Worm (Caenorhabditis elegans) whole organism, L4 larva: ENCODE data around the gene C03B1.9.
A peak's percentile ranks its signal among the peaks of the same experiment; 100 is the strongest.

Experiments
- F10B5.3 ChIP-seq: sonication (generic microtip); optimal IDR thresholded peaks from 2 replicates; lab custom pipeline; 2016; ENCODE audit warnings: mild to moderate bottlenecking, missing genetic modification characterization, missing compliant biosample characterization
- F49E8.2 ChIP-seq: sonication (generic microtip); optimal IDR thresholded peaks from 2 replicates; lab custom pipeline; 2016; ENCODE audit warnings: missing compliant biosample characterization, mild to moderate bottlenecking, missing genetic modification characterization, borderline replicate concordance
- Y48G9A.11 ChIP-seq: fragments of 200-800 bp; sonication (Bioruptor generic); IDR thresholded peaks from 2 replicates; pipeline ENCODE4 v1.3.6; 2022; ENCODE audit warnings: missing genetic modification reagents, missing genetic modification characterization, missing compliant biosample characterization
- aha-1 ChIP-seq: fragments of 150-350 bp; peaks from one replicate; lab custom pipeline; 2014; ENCODE audit warnings: missing biosample characterization, missing genetic modification characterization
- ama-1 ChIP-seq: fragments of 150-350 bp; optimal IDR thresholded peaks from 2 replicates; lab custom pipeline; 2014; ENCODE audit warnings: inconsistent platforms, mixed read lengths
- arid-1 ChIP-seq: fragments of 200-800 bp; sonication (Bioruptor generic); conservative IDR thresholded peaks from 2 replicates; pipeline ENCODE4 v1.3.6; 2022; ENCODE audit warnings: missing genetic modification reagents, missing genetic modification characterization, missing compliant biosample characterization
- ceh-28 ChIP-seq: fragments of 150-350 bp; optimal IDR thresholded peaks from 2 replicates; lab custom pipeline; 2014; ENCODE audit warnings: missing biosample characterization, missing genetic modification reagents, missing genetic modification characterization
- ceh-32 ChIP-seq: sonication (generic microtip); optimal IDR thresholded peaks from 2 replicates; lab custom pipeline; 2016; ENCODE audit warnings: mild to moderate bottlenecking, missing genetic modification characterization, missing compliant biosample characterization; ENCODE audit not compliant: poor library complexity
- ctbp-1 ChIP-seq: fragments of 200-800 bp; sonication (Bioruptor generic); IDR thresholded peaks from 2 replicates; pipeline ENCODE4 v1.3.6; 2022; ENCODE audit warnings: missing genetic modification reagents, missing genetic modification characterization, missing compliant biosample characterization
- daf-16 ChIP-seq, 3 experiments: sonication (generic microtip); optimal IDR thresholded peaks; 2 replicates each; lab custom pipeline; 2016 to 2017; ENCODE audit warnings: missing genetic modification characterization in 3 of 3, missing genetic modification reagents in 3 of 3, mild to moderate bottlenecking in 2 of 3, missing compliant biosample characterization in 2 of 3, missing biosample characterization in 1 of 3, moderate library complexity in 1 of 3
- dmd-9 ChIP-seq: fragments of 200-800 bp; sonication (Bioruptor generic); IDR thresholded peaks from 2 replicates; pipeline ENCODE4 v1.3.6; 2022; ENCODE audit warnings: missing genetic modification reagents, missing genetic modification characterization, missing compliant biosample characterization
- gei-8 ChIP-seq: fragments of 200-800 bp; sonication (Bioruptor generic); optimal IDR thresholded peaks from 2 replicates; lab custom pipeline; 2018; ENCODE audit warnings: mild to moderate bottlenecking, missing genetic modification characterization, missing compliant biosample characterization
- hlh-11 ChIP-seq: fragments of 200-800 bp; sonication (Bioruptor generic); optimal IDR thresholded peaks from 2 replicates; lab custom pipeline; 2018; ENCODE audit warnings: mild to moderate bottlenecking, missing genetic modification characterization, missing compliant biosample characterization
- hmg-1.1 ChIP-seq: fragments of 200-800 bp; sonication (Bioruptor generic); IDR thresholded peaks from 2 replicates; pipeline ENCODE4 v1.3.6; 2022; ENCODE audit warnings: missing genetic modification reagents, missing genetic modification characterization, missing compliant biosample characterization
- jun-1 ChIP-seq: fragments of 150-350 bp; optimal IDR thresholded peaks from 2 replicates; lab custom pipeline; 2014; ENCODE audit warnings: missing biosample characterization, missing genetic modification reagents, missing genetic modification characterization
- lin-1 ChIP-seq: fragments of 200-800 bp; sonication (Bioruptor generic); IDR thresholded peaks from 2 replicates; pipeline ENCODE4 v1.3.6; 2022; ENCODE audit warnings: missing genetic modification reagents, missing genetic modification characterization, missing compliant biosample characterization
- lin-38 ChIP-seq: fragments of 200-800 bp; sonication (Bioruptor generic); IDR thresholded peaks from 2 replicates; pipeline ENCODE4 v1.3.6; 2022; ENCODE audit warnings: missing genetic modification reagents, missing genetic modification characterization, missing compliant biosample characterization
- lir-3 ChIP-seq: sonication (generic microtip); optimal IDR thresholded peaks from 2 replicates; lab custom pipeline; 2016; ENCODE audit warnings: mild to moderate bottlenecking, missing genetic modification characterization, missing compliant biosample characterization
- mdt-29 ChIP-seq: fragments of 200-800 bp; sonication (Bioruptor generic); IDR thresholded peaks from 2 replicates; pipeline ENCODE4 v1.3.6; 2022; ENCODE audit warnings: missing genetic modification reagents, missing genetic modification characterization, missing compliant biosample characterization
- nhr-10 ChIP-seq: fragments of 150-350 bp; optimal IDR thresholded peaks from 2 replicates; lab custom pipeline; 2014; ENCODE audit warnings: missing biosample characterization, missing genetic modification characterization
- nhr-25 ChIP-seq: sonication (generic microtip); optimal IDR thresholded peaks from 2 replicates; lab custom pipeline; 2017; ENCODE audit warnings: missing genetic modification characterization, mild to moderate bottlenecking, missing compliant biosample characterization, antibody characterized with exemption, moderate library complexity, borderline replicate concordance; ENCODE audit not compliant: insufficient read depth
- nhr-48 ChIP-seq: sonication (generic microtip); optimal IDR thresholded peaks from 2 replicates; lab custom pipeline; 2016; ENCODE audit warnings: mild to moderate bottlenecking, missing genetic modification characterization, missing compliant biosample characterization
- php-3 ChIP-seq: fragments of 200-800 bp; sonication (Bioruptor generic); IDR thresholded peaks from 2 replicates; pipeline ENCODE4 v1.3.6; 2022; ENCODE audit warnings: missing genetic modification reagents, missing genetic modification characterization, missing compliant biosample characterization
- sdz-12 ChIP-seq: fragments of 200-800 bp; sonication (Bioruptor generic); optimal IDR thresholded peaks from 2 replicates; lab custom pipeline; 2018; ENCODE audit warnings: mild to moderate bottlenecking, missing genetic modification characterization, missing compliant biosample characterization
- snpc-1.2 ChIP-seq: fragments of 200-800 bp; sonication (Bioruptor generic); IDR thresholded peaks from 2 replicates; pipeline ENCODE4 v1.3.6; 2022; ENCODE audit warnings: missing genetic modification reagents, missing genetic modification characterization, missing compliant biosample characterization
- spr-1 ChIP-seq: sonication (generic microtip); optimal IDR thresholded peaks from 2 replicates; lab custom pipeline; 2016; ENCODE audit warnings: mild to moderate bottlenecking, missing genetic modification characterization, missing compliant biosample characterization
- spr-3 ChIP-seq: fragments of 200-800 bp; sonication (Bioruptor generic); optimal IDR thresholded peaks from 2 replicates; lab custom pipeline; 2018; ENCODE audit warnings: mild to moderate bottlenecking, missing genetic modification characterization, missing compliant biosample characterization
- unc-39 ChIP-seq: sonication (generic microtip); optimal IDR thresholded peaks from 2 replicates; lab custom pipeline; 2017; ENCODE audit warnings: missing biosample characterization, missing genetic modification characterization
- unc-62 ChIP-seq, 3 experiments: fragments of 150-350 bp in 1 of 3; sonication (generic microtip); optimal IDR thresholded peaks in 2 of 3; peaks in 1 of 3; 1 replicate in 1 of 3; 2 replicates in 2 of 3; lab custom pipeline; 2014 to 2017; ENCODE audit warnings: missing biosample characterization in 3 of 3, missing genetic modification characterization in 3 of 3, missing genetic modification reagents in 3 of 3, missing genotype in 1 of 3

The C03B1.9 gene

ce11 chrX:6364196-6364595 is 17.3 kb upstream of the C03B1.9 start, which contains the start of gene C03B1.4:
C03B1.4 (plus strand) TSS chrX:6364496.
- TF ChIP-seq mdt-29 (GFP tag; lab: Robert Waterston, UW) (no peak), gei-8 (no peak), lin-1 (GFP tag; lab: Robert Waterston, UW) (no peak)

- TF ChIP-seq ceh-32 (tag; lab: Kevin White, UChicago) (no peak), ceh-28 (tag; lab: Kevin White, UChicago) (no peak), jun-1 (tag; lab: Kevin White, UChicago) (no peak), spr-1 (no peak), php-3 (GFP tag; lab: Robert Waterston, UW) (no peak), nhr-10 (no peak), nhr-48 (tag; lab: Kevin White, UChicago) (no peak), unc-39 (tag; lab: Kevin White, UChicago) (no peak), snpc-1.2 (GFP tag; lab: Robert Waterston, UW) (no peak), sdz-12 (GFP tag; lab: Kevin White, UChicago) (no peak), ama-1 (lab: Kevin White, UChicago) (no peak), F49E8.2 (no peak), hmg-1.1 (GFP tag; lab: Robert Waterston, UW) (no peak), F10B5.3 (no peak), arid-1 (GFP tag; lab: Robert Waterston, UW) (no peak), spr-3 (GFP tag; lab: Kevin White, UChicago) (no peak), ctbp-1 (GFP tag; lab: Robert Waterston, UW) (no peak), dmd-9 (GFP tag; lab: Robert Waterston, UW) (no peak), lin-38 (GFP tag; lab: Robert Waterston, UW) (no peak)
These were observed 13.7 kb upstream of the C03B1.9 start, which contains the start of gene C03B1.14 for ce11 chrX:6360658-6361057. C03B1.14 (minus strand) TSS chrX:6360758.

- TF ChIP-seq dmd-9 (GFP tag; lab: Robert Waterston, UW) (no peak), aha-1 (tag; lab: Kevin White, UChicago) (peak; percentile 97)
These were observed 13.2 kb upstream of the C03B1.9 start for ce11 chrX:6360077-6360476.

- TF ChIP-seq unc-62 (GFP tag; optimal IDR thresholded peaks at IDR 0.05 in 1 of 2; lab: Kevin White, UChicago) (peak in 1 of 2 experiments; percentile 25), unc-62 (tag; optimal IDR thresholded peaks at IDR 0.05; lab: Kevin White, UChicago) (no peak), nhr-25 (no peak)
These were observed 10.9 kb upstream of the C03B1.9 start, which contains the start of gene C03B1.10 for ce11 chrX:6357772-6358171. C03B1.10 (minus strand) TSS chrX:6357872.

ce11 chrX:6355030-6355635 is 8.2 kb upstream of the C03B1.9 start, which contains the start of gene C03B1.5:
C03B1.5 (plus strand) TSS chrX:6355585.
- TF ChIP-seq daf-16 (GFP tag; optimal IDR thresholded peaks at IDR 0.05; lab: Kevin White, UChicago) (no peak), daf-16 (tag; optimal IDR thresholded peaks at IDR 0.05; lab: Kevin White, UChicago) (peak; percentile 31), lir-3 (tag; lab: Kevin White, UChicago) (no peak), aha-1 (tag; lab: Kevin White, UChicago) (peak; percentile 87)

- no peak for TF ChIP-seq hlh-11 (tag; lab: Kevin White, UChicago)
- no peak for TF ChIP-seq Y48G9A.11 (GFP tag; lab: Robert Waterston, UW)
- peak in 1 of 2 experiments; percentile 25 for TF ChIP-seq unc-62 (GFP tag; optimal IDR thresholded peaks at IDR 0.05 in 1 of 2; lab: Kevin White, UChicago)
- TF ChIP-seq unc-62 (tag; optimal IDR thresholded peaks at IDR 0.05; lab: Kevin White, UChicago), result no peak
- TF ChIP-seq, all 104 proteins: peak for 1
These were observed 6.8 kb upstream of the C03B1.9 start for ce11 chrX:6353763-6354162.
